Fruit fly (Drosophila melanogaster) whole organism, embryonic: ENCODE data around the gene CG32847.

ENCODE experiments used
- BEAF-32 ChIP-seq: fragments of 200-800 bp; sonication (Bioruptor generic); optimal IDR thresholded peaks from 3 replicates; lab custom pipeline; 2017; ENCODE audit warnings: missing biosample characterization, missing genetic modification characterization, mild to moderate bottlenecking, moderate library complexity, missing genetic modification reagents
- CG10267 ChIP-seq: fragments of 200-800 bp; sonication (Bioruptor generic); optimal IDR thresholded peaks from 2 replicates; lab custom pipeline; 2018; ENCODE audit warnings: missing biosample characterization, mild to moderate bottlenecking, missing genetic modification characterization, moderate library complexity
- CG11504 ChIP-seq: fragments of 200-800 bp; sonication (Bioruptor generic); optimal IDR thresholded peaks from 3 replicates; lab custom pipeline; 2019; ENCODE audit warnings: missing biosample characterization, mild to moderate bottlenecking, missing genetic modification characterization, moderate library complexity
- CG12391 ChIP-seq: fragments of 200-800 bp; sonication (Bioruptor generic); optimal IDR thresholded peaks from 3 replicates; lab custom pipeline; 2018; ENCODE audit warnings: missing biosample characterization, mild to moderate bottlenecking, missing genetic modification characterization, moderate library complexity
- CG12659 ChIP-seq: fragments of 200-800 bp; sonication (Bioruptor generic); optimal IDR thresholded peaks from 3 replicates; lab custom pipeline; 2017; ENCODE audit warnings: mild to moderate bottlenecking, missing biosample characterization, missing genetic modification reagents, missing genetic modification characterization
- CG13287 ChIP-seq: fragments of 200-800 bp; sonication (Bioruptor generic); IDR thresholded peaks from 2 replicates; pipeline ENCODE4 v1.3.6; 2022; ENCODE audit warnings: missing biosample characterization, missing genetic modification characterization; ENCODE audit not compliant: partially characterized antibody
- CG13296 ChIP-seq: fragments of 200-800 bp; sonication (Bioruptor generic); optimal IDR thresholded peaks from 3 replicates; lab custom pipeline; 2018; ENCODE audit warnings: missing biosample characterization, mild to moderate bottlenecking, missing genetic modification characterization
- CG14710 ChIP-seq: fragments of 200-800 bp; sonication (Bioruptor generic); optimal IDR thresholded peaks from 3 replicates; lab custom pipeline; 2019; ENCODE audit warnings: missing biosample characterization, mild to moderate bottlenecking, missing genetic modification characterization, moderate library complexity
- CG1603 ChIP-seq: fragments of 200-800 bp; sonication (Bioruptor generic); optimal IDR thresholded peaks from 2 replicates; lab custom pipeline; 2019; ENCODE audit warnings: missing biosample characterization, mild to moderate bottlenecking, missing genetic modification characterization, moderate library complexity
- CG17186 ChIP-seq: fragments of 200-800 bp; sonication (Bioruptor generic); optimal IDR thresholded peaks from 3 replicates; lab custom pipeline; 2017; ENCODE audit warnings: missing biosample characterization, missing genetic modification reagents, missing genetic modification characterization
- CG17359 ChIP-seq: fragments of 200-800 bp; sonication (Bioruptor generic); optimal IDR thresholded peaks from 3 replicates; lab custom pipeline; 2018; ENCODE audit warnings: missing biosample characterization, mild to moderate bottlenecking, missing genetic modification characterization, moderate library complexity
- CG17802 ChIP-seq: fragments of 200-800 bp; sonication (Bioruptor generic); optimal IDR thresholded peaks from 2 replicates; lab custom pipeline; 2018; ENCODE audit warnings: missing biosample characterization, mild to moderate bottlenecking, missing genetic modification characterization, moderate library complexity
- CG17912 ChIP-seq: fragments of 200-800 bp; sonication (Bioruptor generic); optimal IDR thresholded peaks from 2 replicates; lab custom pipeline; 2018; ENCODE audit warnings: missing biosample characterization, mild to moderate bottlenecking, missing genetic modification characterization
- CG33213 ChIP-seq: fragments of 200-800 bp; sonication (Bioruptor generic); optimal IDR thresholded peaks from 3 replicates; lab custom pipeline; 2016; ENCODE audit warnings: missing biosample characterization, missing genetic modification characterization
- CG34376 ChIP-seq: fragments of 200-800 bp; sonication (Bioruptor generic); optimal IDR thresholded peaks from 2 replicates; lab custom pipeline; 2018; ENCODE audit warnings: missing biosample characterization, mild to moderate bottlenecking, missing genetic modification characterization
- CG9797 ChIP-seq: fragments of 200-800 bp; sonication (Bioruptor generic); optimal IDR thresholded peaks from 3 replicates; lab custom pipeline; 2018; ENCODE audit warnings: missing biosample characterization, mild to moderate bottlenecking, missing genetic modification characterization
- CTCF ChIP-seq: fragments of 200-800 bp; sonication (Bioruptor generic); optimal IDR thresholded peaks from 2 replicates; lab custom pipeline; 2017; ENCODE audit warnings: missing biosample characterization, mild to moderate bottlenecking, missing genetic modification characterization, moderate library complexity
- CoRest ChIP-seq: fragments of 200-800 bp; sonication (Bioruptor generic); optimal IDR thresholded peaks from 3 replicates; lab custom pipeline; 2018; ENCODE audit warnings: missing biosample characterization, mild to moderate bottlenecking, missing genetic modification characterization, moderate library complexity
- Dll ChIP-seq: fragments of 200-800 bp; sonication (Bioruptor generic); IDR thresholded peaks from 4 replicates; pipeline ENCODE4 v1.3.6; 2022; ENCODE audit warnings: missing biosample characterization, missing genetic modification characterization; ENCODE audit not compliant: partially characterized antibody
- Dp ChIP-seq: fragments of 200-800 bp; sonication (Bioruptor generic); optimal IDR thresholded peaks from 2 replicates; lab custom pipeline; 2018; ENCODE audit warnings: missing biosample characterization, mild to moderate bottlenecking, missing genetic modification characterization, moderate library complexity
- Fer3 ChIP-seq: fragments of 200-800 bp; sonication (Bioruptor generic); optimal IDR thresholded peaks from 2 replicates; lab custom pipeline; 2018; ENCODE audit warnings: missing biosample characterization, mild to moderate bottlenecking, missing genetic modification characterization, moderate library complexity
- HHEX ChIP-seq: fragments of 200-800 bp; sonication (Bioruptor generic); optimal IDR thresholded peaks from 3 replicates; lab custom pipeline; 2017; ENCODE audit warnings: missing biosample characterization, mild to moderate bottlenecking, missing genetic modification characterization, missing genetic modification reagents
- Hmr ChIP-seq: fragments of 200-800 bp; sonication (Bioruptor generic); optimal IDR thresholded peaks from 3 replicates; lab custom pipeline; 2017; ENCODE audit warnings: mild to moderate bottlenecking, missing biosample characterization, missing genetic modification reagents, missing genetic modification characterization
- Hr51 ChIP-seq, 2 experiments: fragments of 200-800 bp; sonication (Bioruptor generic); optimal IDR thresholded peaks; 2 replicates in 1 of 2; 3 replicates in 1 of 2; lab custom pipeline; 2016 to 2018; ENCODE audit warnings: missing biosample characterization in 2 of 2, missing genetic modification characterization in 2 of 2, mild to moderate bottlenecking in 1 of 2, moderate library complexity in 1 of 2
- MESR4 ChIP-seq: fragments of 200-800 bp; sonication (Bioruptor generic); optimal IDR thresholded peaks from 2 replicates; lab custom pipeline; 2018; ENCODE audit warnings: missing biosample characterization, mild to moderate bottlenecking, missing genetic modification characterization, moderate library complexity
- Med ChIP-seq: fragments of 200-800 bp; sonication (Bioruptor generic); peaks from one replicate; lab custom pipeline; 2016; ENCODE audit warnings: missing biosample characterization, missing genetic modification characterization, mild to moderate bottlenecking, inconsistent platforms, moderate library complexity
- Myb ChIP-seq: fragments of 200-800 bp; sonication (Bioruptor generic); optimal IDR thresholded peaks from 2 replicates; lab custom pipeline; 2016; ENCODE audit warnings: missing biosample characterization, missing genetic modification characterization
- NC2β ChIP-seq: fragments of 200-800 bp; sonication (Bioruptor generic); optimal IDR thresholded peaks from 2 replicates; lab custom pipeline; 2016; ENCODE audit warnings: missing biosample characterization, missing genetic modification characterization
- Oaz ChIP-seq: fragments of 200-800 bp; sonication (Bioruptor generic); IDR thresholded peaks from 2 replicates; pipeline ENCODE4 v1.3.6; 2022; ENCODE audit warnings: missing biosample characterization, missing genetic modification characterization
- Rfx ChIP-seq: fragments of 200-800 bp; sonication (Bioruptor generic); IDR thresholded peaks from 2 replicates; pipeline ENCODE4 v1.3.6; 2022; ENCODE audit warnings: missing biosample characterization, missing genetic modification characterization
- Sox100B ChIP-seq: fragments of 200-800 bp; sonication (Bioruptor generic); optimal IDR thresholded peaks from 3 replicates; lab custom pipeline; 2018; ENCODE audit warnings: missing biosample characterization, mild to moderate bottlenecking, missing genetic modification characterization
- Xrp1 ChIP-seq: fragments of 200-800 bp; sonication (Bioruptor generic); IDR thresholded peaks from 2 replicates; pipeline ENCODE4 v1.3.6; 2022; ENCODE audit warnings: missing biosample characterization, missing genetic modification characterization
- aop ChIP-seq: fragments of 200-800 bp; sonication (Bioruptor generic); IDR thresholded peaks from 2 replicates; pipeline ENCODE4 v1.3.6; 2022; ENCODE audit warnings: missing biosample characterization, missing genetic modification characterization
- gro ChIP-seq: fragments of 200-800 bp; sonication (Bioruptor generic); optimal IDR thresholded peaks from 2 replicates; lab custom pipeline; 2016; ENCODE audit warnings: missing biosample characterization, missing genetic modification characterization
- her ChIP-seq: fragments of 200-800 bp; sonication (Bioruptor generic); optimal IDR thresholded peaks from 2 replicates; lab custom pipeline; 2016; ENCODE audit warnings: missing biosample characterization, missing genetic modification characterization
- kni ChIP-seq: fragments of 200-800 bp; sonication (Bioruptor generic); optimal IDR thresholded peaks from 3 replicates; lab custom pipeline; 2017; ENCODE audit warnings: mild to moderate bottlenecking, missing biosample characterization, missing genetic modification reagents, missing genetic modification characterization
- mam ChIP-seq: fragments of 200-800 bp; sonication (Bioruptor generic); optimal IDR thresholded peaks from 3 replicates; lab custom pipeline; 2016; ENCODE audit warnings: missing biosample characterization, missing genetic modification characterization
- nau ChIP-seq: fragments of 200-800 bp; sonication (Bioruptor generic); optimal IDR thresholded peaks from 3 replicates; lab custom pipeline; 2017; ENCODE audit warnings: missing biosample characterization, mild to moderate bottlenecking, missing genetic modification characterization, missing genetic modification reagents
- pzg ChIP-seq: fragments of 200-800 bp; sonication (Bioruptor generic); optimal IDR thresholded peaks from 3 replicates; lab custom pipeline; 2018; ENCODE audit warnings: missing biosample characterization, mild to moderate bottlenecking, missing genetic modification characterization, moderate library complexity
- sens ChIP-seq: fragments of 200-800 bp; sonication (Bioruptor generic); peaks from one replicate; lab custom pipeline; 2016; ENCODE audit warnings: missing biosample characterization, missing genetic modification characterization
- shn ChIP-seq: fragments of 200-800 bp; sonication (Bioruptor generic); optimal IDR thresholded peaks from 3 replicates; lab custom pipeline; 2016; ENCODE audit warnings: missing biosample characterization, missing genetic modification characterization
- sob ChIP-seq: fragments of 200-800 bp; sonication (Bioruptor generic); IDR thresholded peaks from 2 replicates; pipeline ENCODE4 v1.3.6; 2022; ENCODE audit warnings: missing biosample characterization, missing genetic modification characterization
- tin ChIP-seq: fragments of 200-800 bp; sonication (Bioruptor generic); optimal IDR thresholded peaks from 3 replicates; lab custom pipeline; 2016; ENCODE audit warnings: missing biosample characterization, missing genetic modification characterization
- trem ChIP-seq: fragments of 200-800 bp; optimal IDR thresholded peaks from 3 replicates; lab custom pipeline; 2019; ENCODE audit warnings: missing biosample characterization, mild to moderate bottlenecking, missing genetic modification characterization, moderate library complexity
- trh ChIP-seq: fragments of 200-800 bp; sonication (Bioruptor generic); optimal IDR thresholded peaks from 2 replicates; lab custom pipeline; 2016; ENCODE audit warnings: missing biosample characterization, missing genetic modification characterization
- unc-4 ChIP-seq: fragments of 200-800 bp; sonication (Bioruptor generic); IDR thresholded peaks from 2 replicates; pipeline ENCODE4 v1.3.6; 2022; ENCODE audit warnings: missing biosample characterization, missing genetic modification characterization; ENCODE audit not compliant: partially characterized antibody
- wek ChIP-seq: fragments of 200-800 bp; sonication (Bioruptor generic); optimal IDR thresholded peaks from 3 replicates; lab custom pipeline; 2018; ENCODE audit warnings: missing biosample characterization, mild to moderate bottlenecking, missing genetic modification characterization, moderate library complexity
- z ChIP-seq: fragments of 200-800 bp; sonication (Bioruptor generic); IDR thresholded peaks from 3 replicates; pipeline ENCODE4 v1.3.6; 2022; ENCODE audit warnings: missing biosample characterization, missing genetic modification characterization

Gene CG32847

dm6 chr3L:15097878-15098520 lies 23.4 kb upstream of the CG32847 start, which contains the start of gene Ctps (continued):
- TF ChIP-seq CG10267 (tag; lab: Kevin White, UChicago) (peak; percentile 93), Oaz (GFP tag; lab: Robert Waterston, UW) (no peak), CG17912 (GFP tag; lab: Kevin White, UChicago) (peak; percentile 19), tin (GFP tag; lab: Kevin White, UChicago) (peak; percentile 7), CG13287 (GFP tag; lab: Robert Waterston, UW) (peak; percentile 14; the same call in 1 of the 2 replicates), trh (GFP tag; lab: Kevin White, UChicago) (no peak), CG12391 (tag; lab: Kevin White, UChicago) (peak; percentile 41), Fer3 (peak; percentile 20), CG1603 (peak; percentile 66), Sox100B (peak; percentile 10), CG34376 (GFP tag; lab: Kevin White, UChicago) (peak; percentile 35), CG9797 (GFP tag; lab: Kevin White, UChicago) (peak; percentile 65), CG14710 (tag; lab: Kevin White, UChicago) (peak; percentile 26), BEAF-32 (GFP tag; lab: Kevin White, UChicago) (peak; percentile 18), Xrp1 (0 out of 2 replicates have a peak, but pooled peaks have one; percentile 12), trem (tag; lab: Kevin White, UChicago) (peak; percentile 13), CG13296 (GFP tag; lab: Kevin White, UChicago) (peak; percentile 35), Myb (GFP tag; lab: Kevin White, UChicago) (peak; percentile 43), shn (GFP tag; lab: Kevin White, UChicago) (peak; percentile 23), CG11504 (tag; lab: Kevin White, UChicago) (peak; percentile 28), wek (no peak), MESR4 (peak; percentile 65), Med (GFP tag; lab: Kevin White, UChicago) (peak; percentile 91), Hmr (peak; percentile 27), Hr51 (GFP tag; optimal IDR thresholded peaks at IDR 0.05; lab: Kevin White, UChicago) (peak in 1 of 2 experiments; percentile 15), CTCF (GFP tag; lab: Kevin White, UChicago) (peak; percentile 44), Rfx (GFP tag; lab: Robert Waterston, UW) (peak; percentile 33; the same call in 1 of the 2 replicates), z (GFP tag; lab: Robert Waterston, UW) (0 out of 3 replicates have a peak, but pooled peaks have one; percentile 7), her (GFP tag; lab: Kevin White, UChicago) (peak; percentile 50), Dll (GFP tag; lab: Robert Waterston, UW) (no peak), sens (GFP tag; lab: Kevin White, UChicago) (peak; percentile 67), CG17186 (GFP tag; lab: Kevin White, UChicago) (peak; percentile 30), CG17359 (tag; lab: Kevin White, UChicago) (peak; percentile 34), gro (GFP tag; lab: Kevin White, UChicago) (peak; percentile 35), unc-4 (GFP tag; lab: Robert Waterston, UW) (peak; percentile 28; the same call in 1 of the 2 replicates), pzg (peak; percentile 75), Dp (peak; percentile 86), CoRest (tag; lab: Kevin White, UChicago) (peak; percentile 4), aop (GFP tag; lab: Robert Waterston, UW) (no peak), sob (GFP tag; lab: Robert Waterston, UW) (peak; percentile 40; the same call in 1 of the 2 replicates), mam (GFP tag; lab: Kevin White, UChicago) (peak; percentile 21), kni (GFP tag; lab: Kevin White, UChicago) (no peak), NC2β (GFP tag; lab: Kevin White, UChicago) (no peak), HHEX (GFP tag; lab: Kevin White, UChicago) (peak; percentile 4), CG33213 (GFP tag; lab: Kevin White, UChicago) (peak; percentile 34), CG12659 (GFP tag; lab: Kevin White, UChicago) (peak; percentile 24), nau (GFP tag; lab: Kevin White, UChicago) (peak; percentile 25), CG17802 (tag; lab: Kevin White, UChicago) (peak; percentile 7)
